Fruit fly (Drosophila melanogaster) whole organism, larva: Measurements from ENCODE around the gene Mtp.

Experiments
- noc ChIP-seq: fragments of 200-800 bp; sonication (Bioruptor generic); optimal IDR thresholded peaks from 3 replicates; lab custom pipeline; 2019; ENCODE audit warnings: missing biosample characterization, mild to moderate bottlenecking, missing genetic modification characterization, moderate library complexity

Gene Mtp

DNA sequence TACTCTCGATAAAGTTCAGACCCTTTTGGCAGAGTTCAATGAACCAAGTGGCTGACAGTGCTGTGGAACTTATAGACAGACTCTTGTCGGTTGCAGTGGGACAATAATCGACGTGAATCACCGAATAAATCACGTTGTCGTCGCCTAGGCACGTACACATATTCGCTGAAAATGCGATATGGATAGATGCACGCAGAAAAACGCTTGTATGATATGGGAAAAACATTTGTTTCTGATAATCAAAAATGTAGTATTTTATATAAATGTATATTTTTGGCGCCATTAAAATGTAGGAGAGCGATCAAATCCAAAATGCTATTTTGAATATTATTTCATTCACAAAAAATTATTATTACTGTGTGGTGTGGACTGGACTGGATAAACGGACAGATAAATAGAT, 7.5 kb downstream of the Mtp start:
- no peak for TF ChIP-seq noc (tag; lab: Kevin White, UChicago)

DNA sequence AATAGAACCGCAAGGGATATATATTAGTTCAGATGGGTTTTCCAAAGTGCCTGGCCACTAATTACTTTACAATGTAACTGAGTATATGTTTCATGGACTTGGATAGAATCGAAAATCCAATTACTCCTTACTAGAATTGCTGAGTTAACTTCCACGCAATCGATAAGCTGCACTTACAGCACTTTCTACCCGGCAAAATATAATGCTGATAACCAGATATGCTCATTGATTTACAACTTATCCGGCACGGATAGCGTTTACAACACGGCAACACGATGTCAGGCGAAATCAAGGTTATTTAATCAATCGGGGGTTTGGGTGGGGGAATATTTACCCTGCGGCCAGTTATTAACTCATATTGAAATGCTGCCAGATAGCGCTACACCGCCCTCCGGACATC, 9.1 kb downstream of the Mtp start:
- TF ChIP-seq noc (tag; lab: Kevin White, UChicago), result no peak

DNA sequence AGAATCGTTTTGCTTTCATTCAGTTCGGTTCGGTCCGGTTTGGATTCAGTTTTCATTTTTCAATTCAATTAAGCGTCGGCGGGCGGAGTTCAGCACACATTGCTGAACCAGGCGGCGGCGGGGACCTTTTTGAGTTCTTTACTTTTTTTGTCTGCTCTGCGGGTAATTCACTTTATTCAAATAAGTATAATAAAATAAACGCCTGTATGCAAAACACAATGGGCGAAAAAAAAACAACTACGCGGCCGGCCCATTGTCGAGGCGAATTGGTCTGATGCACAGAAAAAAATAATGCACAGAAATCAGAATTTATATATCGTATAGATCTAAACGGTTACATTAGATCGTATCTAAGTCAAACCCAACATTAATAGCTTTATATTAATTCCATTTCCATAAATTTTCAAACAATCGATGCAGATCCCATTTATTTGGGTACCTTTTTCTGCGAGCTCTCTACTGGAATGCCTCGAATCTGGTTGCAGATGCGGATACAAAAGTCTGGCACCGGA, 9.8 kb downstream of the Mtp start:
- no peak for TF ChIP-seq noc (tag; lab: Kevin White, UChicago)

DNA sequence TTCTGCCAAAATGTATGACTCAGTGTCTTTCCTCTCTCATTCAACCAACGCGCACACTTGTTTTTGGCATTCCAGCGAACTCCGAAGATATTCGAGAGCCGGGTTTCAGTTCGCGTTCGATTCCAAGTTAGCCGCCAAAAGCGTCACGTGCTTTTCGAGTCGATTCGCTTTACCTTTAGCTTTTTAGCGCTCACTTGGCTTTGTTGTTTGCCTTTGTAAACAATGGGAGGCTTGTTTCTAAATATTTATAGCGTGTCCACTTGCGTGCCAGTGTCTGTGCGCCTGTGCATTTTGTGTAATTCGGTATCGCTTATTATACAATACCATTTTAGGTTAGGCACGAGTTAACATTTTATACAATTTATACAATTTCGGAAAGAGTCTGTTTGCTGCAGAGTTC, 11.3 kb downstream of the Mtp start:
- peak; percentile 8 for TF ChIP-seq noc (tag; lab: Kevin White, UChicago)

DNA sequence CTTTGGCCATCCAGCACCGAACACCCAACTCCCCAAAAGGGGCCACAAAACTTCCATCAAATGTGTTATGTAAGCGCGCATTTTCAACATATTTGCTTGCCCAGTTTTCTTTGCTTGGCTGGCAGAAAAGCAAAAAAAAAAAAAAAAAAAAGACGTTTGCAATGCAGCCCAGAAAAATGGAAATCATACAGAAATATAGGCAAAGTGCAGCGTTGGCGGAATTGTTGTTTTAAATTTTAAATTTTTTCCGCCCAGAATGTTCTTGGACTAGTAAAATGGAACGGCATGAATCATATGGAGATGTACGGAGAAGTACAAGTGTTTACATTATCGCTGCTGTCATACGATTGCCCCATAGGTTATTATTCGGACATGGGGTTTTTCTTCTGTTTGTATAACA, 13.4 kb downstream of the Mtp start:
- no peak for TF ChIP-seq noc (tag; lab: Kevin White, UChicago)

DNA sequence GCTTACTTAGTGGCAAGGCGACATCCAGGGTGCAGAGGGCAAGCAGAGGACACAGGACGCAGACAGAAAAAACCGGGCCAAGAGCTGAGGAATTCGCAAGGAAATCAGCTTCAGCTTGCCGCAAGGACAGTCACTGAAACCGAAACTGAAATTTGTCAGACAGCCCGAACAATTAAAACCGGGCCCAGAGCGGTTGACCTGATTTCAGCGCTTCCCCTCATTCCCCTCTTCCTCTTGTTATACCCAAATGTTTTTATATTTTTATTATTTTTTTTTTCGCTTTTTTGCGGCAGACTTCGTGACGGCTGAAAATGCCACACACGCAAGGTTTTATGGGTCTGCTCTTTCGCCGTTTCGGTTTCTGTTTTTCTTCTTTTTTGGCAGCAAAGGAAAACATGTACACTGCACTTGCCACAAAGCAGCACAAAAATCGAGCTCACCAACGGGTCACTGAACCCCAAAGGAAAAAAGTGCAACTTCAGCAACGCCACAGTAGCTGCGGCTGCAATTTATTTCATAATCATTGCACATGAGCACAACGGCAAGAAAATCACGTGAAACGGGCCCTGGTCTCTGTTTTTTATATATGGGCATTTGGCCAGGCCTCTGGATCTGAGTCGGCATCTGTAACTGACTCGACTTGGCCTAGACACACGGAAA, 14.6 kb downstream of the Mtp start:
- no peak for TF ChIP-seq noc (tag; lab: Kevin White, UChicago)

DNA sequence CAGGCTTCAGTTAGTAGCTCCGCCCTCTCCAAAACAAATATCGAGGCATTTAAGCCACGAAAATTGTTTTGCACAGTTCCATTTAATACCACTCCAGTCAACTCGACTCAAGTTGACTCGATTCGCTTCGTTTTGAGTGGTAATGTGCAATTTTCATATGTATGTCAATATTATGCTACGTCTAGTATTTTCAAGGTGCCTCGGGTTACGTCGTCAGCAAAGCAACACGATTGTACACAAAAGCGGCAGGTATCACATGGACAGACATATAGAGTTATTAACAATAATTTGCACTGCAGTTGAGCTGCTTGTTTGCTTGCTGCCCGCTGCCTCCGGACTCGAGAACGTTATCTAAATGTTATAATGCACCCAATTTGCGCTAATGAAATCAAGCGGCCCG, 17.7 kb downstream of the Mtp start:
- TF ChIP-seq noc (tag; lab: Kevin White, UChicago), result no peak

DNA sequence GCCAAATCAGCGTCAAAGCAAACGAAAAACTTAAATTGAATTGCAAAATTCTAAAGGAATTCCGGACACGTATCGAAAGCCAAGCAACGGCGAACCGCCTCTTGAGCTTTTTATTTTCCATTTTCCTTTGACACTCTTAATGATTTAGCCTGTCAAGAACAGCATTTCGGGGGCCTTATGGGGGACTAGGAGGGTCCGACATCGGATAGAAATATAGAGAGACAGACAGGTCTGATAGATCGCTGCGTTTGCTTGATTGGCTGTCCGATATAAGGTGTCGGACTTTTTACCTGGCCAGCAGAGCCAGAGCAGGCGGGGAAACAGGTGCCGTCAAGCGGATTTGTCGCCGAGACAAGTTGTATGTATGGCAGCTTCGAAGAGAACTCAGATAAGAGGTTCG, 18.3 kb downstream of the Mtp start:
- peak; percentile 73 for TF ChIP-seq noc (tag; lab: Kevin White, UChicago)

DNA sequence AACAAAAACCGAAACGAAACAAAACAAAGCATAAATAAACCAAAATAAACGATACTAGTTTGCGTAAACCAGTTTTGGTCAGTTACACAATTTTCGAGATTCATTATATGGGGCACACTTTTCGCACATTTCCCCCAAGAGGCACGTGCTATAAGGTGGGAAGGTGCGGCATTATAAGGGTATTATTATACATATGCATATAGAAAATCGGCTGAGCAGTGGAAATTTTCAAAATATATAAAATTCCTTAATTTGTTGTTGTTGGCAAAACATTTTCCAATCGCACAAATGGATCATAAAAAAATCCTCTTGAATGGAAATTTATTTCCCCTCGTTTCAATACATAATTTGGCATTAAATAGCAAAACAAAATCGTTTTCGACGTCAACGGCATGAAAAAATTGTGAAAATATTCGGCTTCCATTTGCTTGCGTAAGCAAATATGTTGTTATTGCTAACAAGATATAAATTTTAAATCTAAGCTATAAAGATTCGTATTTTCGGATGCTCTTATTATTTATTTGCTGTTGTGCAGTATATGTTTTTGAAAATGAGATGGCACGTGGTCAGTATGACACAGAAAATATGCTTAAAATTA, 24.1 kb downstream of the Mtp start:
- no peak for TF ChIP-seq noc (tag; lab: Kevin White, UChicago)

DNA sequence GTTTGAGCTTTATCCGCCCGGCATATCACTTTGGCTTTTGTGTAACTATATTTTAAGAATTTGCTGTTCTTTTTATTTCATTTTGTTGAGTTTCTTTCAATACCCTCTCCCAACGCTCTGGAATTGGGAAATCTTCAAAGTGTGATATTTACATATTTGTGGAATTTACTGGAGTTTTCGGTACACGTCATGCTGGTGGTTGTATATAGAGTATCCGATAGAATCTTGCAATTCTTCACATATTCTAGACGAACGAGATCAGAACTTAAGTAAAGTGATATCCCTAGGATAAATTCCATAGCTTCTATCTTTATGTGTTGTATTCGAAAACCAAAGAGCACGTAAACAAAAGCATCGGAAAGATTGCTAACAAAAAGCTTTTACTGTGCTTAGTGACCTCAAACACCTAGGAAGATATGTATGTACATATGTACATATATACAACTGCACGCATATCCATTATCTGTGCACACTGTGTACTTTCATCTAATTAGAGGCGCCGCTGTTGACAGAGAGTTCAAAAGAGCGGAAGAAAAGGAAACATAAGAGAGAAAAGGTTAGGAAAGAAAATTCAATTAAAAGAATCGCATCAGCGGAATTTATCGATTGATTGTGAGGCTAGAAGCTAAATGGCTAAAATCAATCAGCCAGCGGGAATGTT, 25.9 kb downstream of the Mtp start:
- no peak for TF ChIP-seq noc (tag; lab: Kevin White, UChicago)

DNA sequence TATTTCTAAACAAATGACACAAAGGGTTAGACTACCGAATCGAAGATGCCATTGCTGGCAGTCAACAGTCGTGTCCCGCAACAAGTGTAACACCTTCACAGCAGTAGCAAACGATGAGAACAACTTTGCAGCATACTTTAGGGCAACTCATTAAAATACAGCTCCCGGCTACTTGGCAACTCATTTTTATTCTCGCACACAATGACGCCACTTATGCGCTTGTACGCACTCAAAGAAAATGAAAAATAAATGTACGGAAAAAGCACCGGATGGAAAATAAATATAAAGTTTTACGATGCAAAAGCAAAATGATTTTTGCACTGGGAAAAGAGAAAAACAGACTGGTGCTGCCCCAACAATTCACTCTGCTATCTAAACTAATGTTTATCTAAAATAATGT, 31.5 kb downstream of the Mtp start:
- TF ChIP-seq noc (tag; lab: Kevin White, UChicago), result no peak

DNA sequence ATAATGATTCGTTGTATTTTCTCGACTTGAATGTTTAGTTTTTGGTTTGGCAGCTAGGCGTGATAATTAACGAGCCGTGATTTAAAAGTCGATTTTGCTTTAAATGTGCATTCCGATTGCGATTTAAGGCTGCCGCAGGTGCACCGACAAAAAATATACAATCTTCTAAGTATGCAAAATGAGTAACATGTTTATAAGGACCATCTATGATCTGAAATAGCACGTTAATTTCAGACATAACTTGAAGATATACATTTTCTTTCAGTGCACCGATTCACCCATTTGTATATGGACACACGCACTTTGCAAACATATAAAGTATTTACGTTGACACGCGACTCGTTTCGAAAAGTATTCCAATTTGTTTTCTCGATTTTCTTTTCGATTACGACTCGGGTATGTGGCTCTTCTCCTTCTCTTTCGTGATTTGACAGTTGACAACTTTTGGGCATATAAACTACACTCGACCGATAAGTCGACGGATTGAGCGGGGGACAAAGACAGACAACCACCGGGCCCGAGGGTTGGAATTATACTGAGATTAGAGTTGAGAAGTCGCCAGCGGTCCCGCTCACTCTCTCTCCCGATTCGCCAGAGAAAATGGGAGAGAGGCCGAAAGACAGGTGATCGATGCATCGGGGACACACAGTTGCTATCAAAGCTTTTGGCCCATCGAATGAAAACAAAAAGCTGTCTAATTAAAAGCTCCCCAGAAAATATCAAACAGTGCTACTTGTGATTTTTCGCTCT, 32.6 kb downstream of the Mtp start:
- no peak for TF ChIP-seq noc (tag; lab: Kevin White, UChicago)

DNA sequence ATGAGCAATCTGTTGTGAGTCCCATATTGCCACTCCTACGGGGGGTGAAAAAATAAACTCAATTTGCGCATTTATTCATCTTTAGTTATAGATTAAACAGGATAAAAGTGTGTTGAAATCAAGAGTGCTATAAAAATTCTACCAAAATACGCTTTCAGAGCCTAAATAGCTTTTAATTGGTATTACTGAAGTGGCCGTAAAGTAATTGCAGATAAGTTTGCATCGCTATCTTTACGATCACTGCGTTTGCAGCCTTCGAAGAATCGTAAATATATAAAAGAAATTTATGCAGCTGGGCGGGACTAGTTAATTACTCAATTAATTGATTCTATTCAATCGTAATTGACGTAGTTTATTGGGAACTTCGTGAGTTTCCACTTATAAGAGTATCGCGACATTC, 35.4 kb downstream of the Mtp start:
- TF ChIP-seq noc (tag; lab: Kevin White, UChicago), result no peak

DNA sequence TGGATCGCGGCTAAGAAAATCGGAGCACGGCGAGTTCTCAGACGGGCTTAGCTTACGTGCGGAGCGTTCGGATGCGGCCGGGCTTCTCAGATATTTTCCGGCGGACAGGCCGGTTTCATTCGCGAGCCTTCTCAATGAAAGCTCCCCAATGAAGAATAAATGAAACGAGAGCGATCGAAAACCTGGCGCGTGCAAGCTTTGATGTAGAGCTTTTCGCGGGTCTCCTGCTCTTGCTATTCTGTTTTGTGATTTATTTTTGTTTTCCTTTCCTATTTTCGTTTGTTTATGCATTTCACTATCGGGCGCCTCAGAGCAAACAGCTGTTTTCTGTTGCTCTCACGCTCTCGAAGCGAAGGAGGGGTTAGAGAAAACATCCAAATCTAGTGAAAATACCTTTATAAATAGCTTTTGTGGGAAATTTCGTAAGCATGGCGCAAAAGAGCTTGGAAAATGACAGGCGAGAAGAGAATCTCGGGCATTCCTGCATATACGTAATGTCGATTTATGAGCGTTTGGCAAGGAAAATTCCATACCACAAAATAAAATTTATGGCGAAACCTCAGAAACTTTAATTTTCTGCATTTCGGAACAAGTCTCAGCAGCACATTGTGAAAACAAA, 36.7 kb downstream of the Mtp start:
- TF ChIP-seq noc (tag; lab: Kevin White, UChicago), result peak; percentile 25

DNA sequence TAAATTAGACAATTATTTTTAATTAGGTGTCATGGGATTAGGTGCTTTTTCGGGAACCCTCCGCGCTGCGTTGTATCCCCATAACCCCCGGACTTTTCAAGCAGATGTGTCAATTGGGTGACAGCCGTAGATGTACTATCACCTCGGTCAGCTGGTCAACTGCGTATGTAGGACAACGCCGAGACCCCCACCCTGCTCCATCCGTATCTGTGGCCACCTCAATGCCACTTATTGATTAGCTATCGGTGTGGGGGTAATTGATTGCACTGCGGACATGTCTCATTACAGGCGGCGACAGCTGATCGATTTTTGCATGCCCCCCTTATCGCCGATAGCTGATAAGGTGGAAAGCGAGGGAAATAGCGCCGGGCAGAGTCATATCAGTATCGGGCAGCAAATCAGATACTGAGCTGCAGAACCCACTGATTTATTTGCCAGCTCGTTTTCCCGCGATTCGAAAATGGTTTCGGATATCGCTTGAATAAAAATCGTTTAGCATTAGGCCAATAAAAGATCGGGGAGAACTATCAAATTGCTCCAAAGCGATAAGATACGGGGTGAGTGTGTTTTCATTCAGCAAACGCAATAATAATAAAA, 39.0 kb downstream of the Mtp start:
- peak; percentile 67 for TF ChIP-seq noc (tag; lab: Kevin White, UChicago)
